Worm (Caenorhabditis elegans) whole organism, late embryonic: Measurements from ENCODE around the gene ehs-1.
A peak's percentile ranks its signal among the peaks of the same experiment; 100 is the strongest.

Experiments
- K02D7.2 ChIP-seq: sonication (generic microtip); optimal IDR thresholded peaks from 2 replicates; lab custom pipeline; 2017; ENCODE audit warnings: mild to moderate bottlenecking, missing genetic modification characterization, missing compliant biosample characterization
- K09A11.1 ChIP-seq: sonication (generic microtip); optimal IDR thresholded peaks from 2 replicates; lab custom pipeline; 2017; ENCODE audit warnings: antibody characterized with exemption, mild to moderate bottlenecking, missing genetic modification characterization, missing compliant biosample characterization; ENCODE audit not compliant: insufficient read depth
- T23F11.4 ChIP-seq: fragments of 200-800 bp; sonication (Bioruptor generic); optimal IDR thresholded peaks from 2 replicates; lab custom pipeline; 2018; ENCODE audit warnings: mild to moderate bottlenecking, missing genetic modification characterization, missing compliant biosample characterization
- Y22D7AL.16 ChIP-seq: sonication (generic microtip); optimal IDR thresholded peaks from 2 replicates; lab custom pipeline; 2016; ENCODE audit warnings: missing genetic modification characterization, missing compliant biosample characterization
- ahr-1 ChIP-seq: sonication (generic microtip); optimal IDR thresholded peaks from 2 replicates; lab custom pipeline; 2016; ENCODE audit warnings: missing genetic modification characterization, missing compliant biosample characterization
- ceh-14 ChIP-seq: sonication (generic microtip); optimal IDR thresholded peaks from 2 replicates; lab custom pipeline; 2016; ENCODE audit warnings: missing genotype, missing genetic modification characterization, missing compliant biosample characterization
- ceh-19 ChIP-seq: fragments of 200-800 bp; sonication (Bioruptor generic); optimal IDR thresholded peaks from 2 replicates; lab custom pipeline; 2018; ENCODE audit warnings: mild to moderate bottlenecking, missing genetic modification characterization, missing compliant biosample characterization
- ceh-31 ChIP-seq: sonication (generic microtip); optimal IDR thresholded peaks from 2 replicates; lab custom pipeline; 2016; ENCODE audit warnings: missing genetic modification characterization, missing compliant biosample characterization
- ceh-34 ChIP-seq: sonication (generic microtip); optimal IDR thresholded peaks from 2 replicates; lab custom pipeline; 2016; ENCODE audit warnings: mild to moderate bottlenecking, missing genetic modification characterization, missing compliant biosample characterization
- ceh-48 ChIP-seq: sonication (generic microtip); optimal IDR thresholded peaks from 2 replicates; lab custom pipeline; 2016; ENCODE audit warnings: missing genetic modification characterization, inconsistent platforms, missing compliant biosample characterization
- ceh-6 ChIP-seq: fragments of 200-800 bp; sonication (Bioruptor generic); optimal IDR thresholded peaks from 2 replicates; lab custom pipeline; 2018; ENCODE audit warnings: mild to moderate bottlenecking, missing genetic modification characterization, missing compliant biosample characterization
- dve-1 ChIP-seq: sonication (generic microtip); optimal IDR thresholded peaks from 2 replicates; lab custom pipeline; 2017; ENCODE audit warnings: antibody characterized with exemption, mild to moderate bottlenecking, missing genetic modification characterization, missing compliant biosample characterization
- ets-4 ChIP-seq: sonication (generic microtip); optimal IDR thresholded peaks from 2 replicates; lab custom pipeline; 2016; ENCODE audit warnings: missing genetic modification characterization, missing compliant biosample characterization
- eyg-1 ChIP-seq: sonication (generic microtip); optimal IDR thresholded peaks from 2 replicates; lab custom pipeline; 2016; ENCODE audit warnings: missing genotype, missing genetic modification characterization, missing compliant biosample characterization
- fkh-10 ChIP-seq: fragments of 150-350 bp; optimal IDR thresholded peaks from 2 replicates; lab custom pipeline; 2014; ENCODE audit warnings: missing biosample characterization, missing genetic modification reagents, missing genetic modification characterization
- hlh-13 ChIP-seq: fragments of 200-800 bp; sonication (Bioruptor generic); optimal IDR thresholded peaks from 2 replicates; lab custom pipeline; 2018; ENCODE audit warnings: mild to moderate bottlenecking, missing genetic modification characterization, missing compliant biosample characterization
- hlh-15 ChIP-seq: sonication (generic microtip); optimal IDR thresholded peaks from 2 replicates; lab custom pipeline; 2016; ENCODE audit warnings: missing genetic modification characterization, missing compliant biosample characterization
- hlh-30 ChIP-seq: sonication (generic microtip); optimal IDR thresholded peaks from 2 replicates; lab custom pipeline; 2017; ENCODE audit warnings: antibody characterized with exemption, missing genetic modification characterization, missing compliant biosample characterization; ENCODE audit not compliant: insufficient read depth
- hlh-6 ChIP-seq: sonication (generic microtip); optimal IDR thresholded peaks from 2 replicates; lab custom pipeline; 2016; ENCODE audit warnings: missing genotype, missing genetic modification characterization, missing compliant biosample characterization
- hlh-8 ChIP-seq: sonication (generic microtip); optimal IDR thresholded peaks from 2 replicates; lab custom pipeline; 2016; ENCODE audit warnings: missing genotype, missing genetic modification characterization, missing compliant biosample characterization
- lim-6 ChIP-seq: sonication (generic microtip); optimal IDR thresholded peaks from 2 replicates; lab custom pipeline; 2016; ENCODE audit warnings: missing genetic modification characterization, missing compliant biosample characterization
- madf-2 ChIP-seq: sonication (generic microtip); optimal IDR thresholded peaks from 2 replicates; lab custom pipeline; 2017; ENCODE audit warnings: missing genetic modification characterization, missing compliant biosample characterization
- nhr-11 ChIP-seq: fragments of 150-350 bp; optimal IDR thresholded peaks from 2 replicates; lab custom pipeline; 2014; ENCODE audit warnings: missing biosample characterization, missing genetic modification characterization
- npax-4 ChIP-seq: sonication (generic microtip); optimal IDR thresholded peaks from 2 replicates; lab custom pipeline; 2016; ENCODE audit warnings: missing genetic modification characterization, missing compliant biosample characterization
- pag-3 ChIP-seq: sonication (generic microtip); optimal IDR thresholded peaks from 2 replicates; lab custom pipeline; 2016; ENCODE audit warnings: missing compliant biosample characterization, missing genetic modification characterization, borderline replicate concordance
- pat-9 ChIP-seq: fragments of 200-800 bp; sonication (Bioruptor generic); optimal IDR thresholded peaks from 2 replicates; lab custom pipeline; 2018; ENCODE audit warnings: mild to moderate bottlenecking, missing genetic modification characterization, moderate library complexity, missing compliant biosample characterization
- pax-1 ChIP-seq: fragments of 150-350 bp; optimal IDR thresholded peaks from 2 replicates; lab custom pipeline; 2014; ENCODE audit warnings: missing biosample characterization, missing genetic modification characterization
- pha-2 ChIP-seq: sonication (generic microtip); optimal IDR thresholded peaks from 2 replicates; lab custom pipeline; 2017; ENCODE audit warnings: mild to moderate bottlenecking, missing genetic modification characterization, missing compliant biosample characterization
- ref-2 ChIP-seq: sonication (generic microtip); optimal IDR thresholded peaks from 2 replicates; lab custom pipeline; 2016; ENCODE audit warnings: missing genetic modification characterization, missing compliant biosample characterization
- rnt-1 ChIP-seq: sonication (generic microtip); optimal IDR thresholded peaks from 2 replicates; lab custom pipeline; 2016; ENCODE audit warnings: missing genetic modification characterization, missing compliant biosample characterization
- sox-2 ChIP-seq: fragments of 200-800 bp; sonication (Bioruptor generic); IDR thresholded peaks from 2 replicates; pipeline ENCODE4 v1.3.6; 2022; ENCODE audit warnings: missing genetic modification reagents, missing genetic modification characterization, missing compliant biosample characterization
- sox-4 ChIP-seq: sonication (generic microtip); optimal IDR thresholded peaks from 2 replicates; lab custom pipeline; 2017; ENCODE audit warnings: mild to moderate bottlenecking, missing genetic modification characterization, inconsistent platforms, missing compliant biosample characterization
- syd-9 ChIP-seq: sonication (generic microtip); optimal IDR thresholded peaks from 2 replicates; lab custom pipeline; 2016; ENCODE audit warnings: mild to moderate bottlenecking, missing genetic modification characterization, moderate library complexity, missing compliant biosample characterization
- ttx-3 ChIP-seq: sonication (generic microtip); optimal IDR thresholded peaks from 2 replicates; lab custom pipeline; 2016; ENCODE audit warnings: missing genetic modification reagents, missing genetic modification characterization, missing compliant biosample characterization
- unc-3 ChIP-seq, 2 experiments: fragments of 200-800 bp in 1 of 2; sonication (Bioruptor generic) in 1 of 2; sonication (generic microtip) in 1 of 2; conservative IDR thresholded peaks in 1 of 2; optimal IDR thresholded peaks in 1 of 2; 2 replicates each; pipeline versions ENCODE4 v1.3.6 to Lab custom; 2016 to 2022; ENCODE audit warnings: missing compliant biosample characterization in 2 of 2, missing genetic modification characterization in 2 of 2, missing genetic modification reagents in 1 of 2
- unc-55 ChIP-seq: sonication (generic microtip); optimal IDR thresholded peaks from 2 replicates; lab custom pipeline; 2017; ENCODE audit warnings: missing biosample characterization, missing genetic modification reagents, missing genetic modification characterization
- unc-86 ChIP-seq: sonication (generic microtip); optimal IDR thresholded peaks from 2 replicates; lab custom pipeline; 2016; ENCODE audit warnings: missing genetic modification characterization, missing compliant biosample characterization
- zip-5 ChIP-seq: sonication (generic microtip); optimal IDR thresholded peaks from 2 replicates; lab custom pipeline; 2016; ENCODE audit warnings: missing genetic modification characterization, missing compliant biosample characterization

ehs-1 gene

ce11 chrII:5781935-5782921 is 38.3 kb upstream of the ehs-1 start, which contains the start of gene K05F1.6 (continued):
- TF ChIP-seq dve-1 (peak; percentile 73), hlh-13 (GFP tag; lab: Kevin White, UChicago) (peak; percentile 39), hlh-15 (peak; percentile 17), ceh-6 (GFP tag; lab: Kevin White, UChicago) (peak; percentile 44), npax-4 (tag; lab: Kevin White, UChicago) (peak; percentile 27), ceh-48 (tag; lab: Kevin White, UChicago) (peak; percentile 31), K02D7.2 (tag; lab: Kevin White, UChicago) (peak; percentile 77), ets-4 (tag; lab: Kevin White, UChicago) (peak; percentile 6), ceh-31 (peak; percentile 44), pag-3 (tag; lab: Kevin White, UChicago) (peak; percentile 24), ceh-34 (tag; lab: Kevin White, UChicago) (peak; percentile 28), nhr-11 (no peak)
- TF ChIP-seq, all 69 proteins: peak for 43

- no peak for TF ChIP-seq K09A11.1
- TF ChIP-seq sox-2 (GFP tag; lab: Robert Waterston, UW) = no peak
- no peak for TF ChIP-seq unc-55
- no peak for TF ChIP-seq sox-4 (tag; lab: Kevin White, UChicago)
- no peak for TF ChIP-seq npax-4 (tag; lab: Kevin White, UChicago)
- TF ChIP-seq hlh-30 (tag; lab: Kevin White, UChicago) = no peak
- no peak for TF ChIP-seq ceh-34 (tag; lab: Kevin White, UChicago)
- no peak for TF ChIP-seq fkh-10 (GFP tag; lab: Kevin White, UChicago)
- no peak for TF ChIP-seq ceh-31
Measured at ce11 chrII:5785504-5785903, 35.0 kb upstream of the ehs-1 start.

ce11 chrII:5788815-5789214 is 31.7 kb upstream of the ehs-1 start, which contains the start of gene K05F1.13:
Gene K05F1.13, plus strand, starts transcription at chrII:5789115.
- TF ChIP-seq pha-2 (tag; lab: Kevin White, UChicago) (no peak), ttx-3 (tag; lab: Kevin White, UChicago) (no peak)
- TF ChIP-seq, all 69 proteins: peak for 0

ce11 chrII:5790313-5790773 is 30.2 kb upstream of the ehs-1 start, which contains the start of gene lect-2:
Gene lect-2, plus strand, starts transcription at chrII:5790723.
- TF ChIP-seq unc-55 (peak; percentile 35), T23F11.4 (GFP tag; lab: Kevin White, UChicago) (no peak), ahr-1 (tag; lab: Kevin White, UChicago) (no peak), hlh-6 (tag; lab: Kevin White, UChicago) (no peak), syd-9 (no peak), madf-2 (tag; lab: Kevin White, UChicago) (no peak), Y22D7AL.16 (tag; lab: Kevin White, UChicago) (no peak), pax-1 (no peak)

- TF ChIP-seq pat-9 (tag; lab: Kevin White, UChicago) (no peak), sox-2 (GFP tag; lab: Robert Waterston, UW) (no peak), ceh-14 (no peak), ttx-3 (tag; lab: Kevin White, UChicago) (no peak)
Measured at ce11 chrII:5792490-5792889, 28.0 kb upstream of the ehs-1 start, which contains the start of gene K05F1.14. Gene K05F1.14, minus strand, starts transcription at chrII:5792590.

ce11 chrII:5794195-5794594 is 26.3 kb upstream of the ehs-1 start, which contains the start of gene acdh-8:
Gene acdh-8, plus strand, starts transcription at chrII:5794495.
- no peak for TF ChIP-seq ceh-48 (tag; lab: Kevin White, UChicago)
- TF ChIP-seq Y22D7AL.16 (tag; lab: Kevin White, UChicago) = no peak
- no peak for TF ChIP-seq lim-6 (tag; lab: Kevin White, UChicago)
- no peak for TF ChIP-seq rnt-1
- TF ChIP-seq unc-86 = no peak
- no peak for TF ChIP-seq ceh-6 (GFP tag; lab: Kevin White, UChicago)
- TF ChIP-seq unc-3 (GFP tag; conservative IDR thresholded peaks at IDR 0.05; lab: Robert Waterston, UW) = no peak
- TF ChIP-seq unc-3 (tag; optimal IDR thresholded peaks at IDR 0.05; lab: Kevin White, UChicago) = no peak
- no peak for TF ChIP-seq zip-5
- no peak for TF ChIP-seq hlh-8 (tag; lab: Kevin White, UChicago)
- no peak for TF ChIP-seq fkh-10 (GFP tag; lab: Kevin White, UChicago)
- no peak for TF ChIP-seq hlh-13 (GFP tag; lab: Kevin White, UChicago)
- TF ChIP-seq sox-2 (GFP tag; lab: Robert Waterston, UW) = no peak
- no peak for TF ChIP-seq ceh-19 (GFP tag; lab: Kevin White, UChicago)
- TF ChIP-seq madf-2 (tag; lab: Kevin White, UChicago) = no peak
- no peak for TF ChIP-seq pax-1
- TF ChIP-seq eyg-1 (tag; lab: Kevin White, UChicago) = no peak
- no peak for TF ChIP-seq ref-2 (tag; lab: Kevin White, UChicago)
